Fruit fly (Drosophila melanogaster): Measurements from ENCODE around the gene KrT95D.

DNA sequence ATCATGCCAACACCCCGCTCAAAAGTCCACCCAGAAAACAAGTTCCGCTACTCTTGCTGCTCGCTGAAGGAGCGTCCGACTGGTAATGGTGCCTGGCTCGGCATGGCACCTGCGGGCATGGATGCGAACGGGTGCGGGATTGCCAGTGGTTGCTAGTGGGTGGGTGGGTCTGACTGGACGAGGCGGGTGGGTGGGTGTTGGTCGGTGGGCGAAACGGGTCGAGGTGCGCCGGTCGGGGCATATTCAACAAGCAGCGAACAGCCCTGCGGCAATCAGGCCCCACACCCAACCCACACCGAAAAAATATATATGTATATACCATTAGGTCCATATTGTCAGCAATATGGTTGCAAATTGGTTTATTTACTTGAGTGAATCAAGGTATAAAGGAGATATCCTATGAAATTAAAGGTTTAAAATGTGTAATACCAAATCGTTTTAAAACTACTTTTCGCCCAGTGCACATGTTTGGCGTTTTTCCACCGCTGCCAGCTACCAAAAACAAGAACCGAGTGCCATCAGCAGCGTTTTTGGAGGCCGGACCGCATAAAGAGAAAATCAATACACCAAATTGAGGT is 20.9 kb downstream of the KrT95D start:
- TF ChIP-seq vri (GFP tag; optimal IDR thresholded peaks at IDR 0.05), result no peak
- peak; percentile 80 for TF ChIP-seq eg (GFP tag; IDR thresholded peaks at IDR 0.05)
- TF ChIP-seq CG10631 (GFP tag; optimal IDR thresholded peaks at IDR 0.05), result peak; percentile 14
- TF ChIP-seq Lpt (GFP tag; optimal IDR thresholded peaks at IDR 0.05), result peak; percentile 26
- TF ChIP-seq Gug (GFP tag; IDR thresholded peaks at IDR 0.05), result peak; percentile 39
- no peak for TF ChIP-seq fkh (GFP tag; optimal IDR thresholded peaks at IDR 0.05)
- peak; percentile 74 for TF ChIP-seq CG6163 (GFP tag; IDR thresholded peaks at IDR 0.05)

All from whole organism, prepupa.